Fruit fly (Drosophila melanogaster): ENCODE data around the gene Ccp84Aa.

The Ccp84Aa gene

dm6 chr3R:6708858-6709257 lies 5.0 kb downstream of the Ccp84Aa start:
- no peak for TF ChIP-seq insv (optimal IDR thresholded peaks at IDR 0.05)
- no peak for TF ChIP-seq psq (optimal IDR thresholded peaks at IDR 0.05)
- no peak for TF ChIP-seq h (optimal IDR thresholded peaks at IDR 0.05)
- no peak for TF ChIP-seq Myc (optimal IDR thresholded peaks at IDR 0.05)
- no peak for TF ChIP-seq ttk (optimal IDR thresholded peaks at IDR 0.05)
- no peak for TF ChIP-seq Sin3A (optimal IDR thresholded peaks at IDR 0.05)

- TF ChIP-seq insv (optimal IDR thresholded peaks at IDR 0.05), result no peak
- no peak for TF ChIP-seq Sin3A (optimal IDR thresholded peaks at IDR 0.05)
- TF ChIP-seq h (optimal IDR thresholded peaks at IDR 0.05), result no peak
- no peak for TF ChIP-seq psq (optimal IDR thresholded peaks at IDR 0.05)
- TF ChIP-seq ttk (optimal IDR thresholded peaks at IDR 0.05), result no peak
- no peak for TF ChIP-seq Myc (optimal IDR thresholded peaks at IDR 0.05)
These were observed 19.8 kb downstream of the Ccp84Aa start for dm6 chr3R:6723537-6724171.

dm6 chr3R:6726119-6726518 lies 22.2 kb downstream of the Ccp84Aa start:
- TF ChIP-seq Sin3A (optimal IDR thresholded peaks at IDR 0.05) (no peak), insv (optimal IDR thresholded peaks at IDR 0.05) (no peak)

- no peak for TF ChIP-seq Sin3A (optimal IDR thresholded peaks at IDR 0.05)
- TF ChIP-seq ttk (optimal IDR thresholded peaks at IDR 0.05), result no peak
- no peak for TF ChIP-seq psq (optimal IDR thresholded peaks at IDR 0.05)
- TF ChIP-seq h (optimal IDR thresholded peaks at IDR 0.05), result no peak
These were observed 31.8 kb downstream of the Ccp84Aa start for dm6 chr3R:6735722-6736121.

- TF ChIP-seq Sin3A (optimal IDR thresholded peaks at IDR 0.05), result no peak
- TF ChIP-seq insv (optimal IDR thresholded peaks at IDR 0.05), result no peak
- TF ChIP-seq ttk (optimal IDR thresholded peaks at IDR 0.05), result no peak
- TF ChIP-seq Myc (optimal IDR thresholded peaks at IDR 0.05), result no peak
- no peak for TF ChIP-seq psq (optimal IDR thresholded peaks at IDR 0.05)
- no peak for TF ChIP-seq h (optimal IDR thresholded peaks at IDR 0.05)
These were observed 37.6 kb downstream of the Ccp84Aa start for dm6 chr3R:6741400-6741959.

- TF ChIP-seq Myc (optimal IDR thresholded peaks at IDR 0.05), result no peak
- TF ChIP-seq ttk (optimal IDR thresholded peaks at IDR 0.05), result no peak
- no peak for TF ChIP-seq insv (optimal IDR thresholded peaks at IDR 0.05)
- TF ChIP-seq h (optimal IDR thresholded peaks at IDR 0.05), result no peak
- TF ChIP-seq psq (optimal IDR thresholded peaks at IDR 0.05), result no peak
- TF ChIP-seq Sin3A (optimal IDR thresholded peaks at IDR 0.05), result no peak
These were observed 38.1 kb downstream of the Ccp84Aa start, which contains the start of gene pb for dm6 chr3R:6741983-6742382. pb (minus strand) TSS chr3R:6742063.

dm6 chr3R:6744036-6744435 lies 40.2 kb downstream of the Ccp84Aa start, which contains the start of gene zen2:
zen2 (minus strand) TSS chr3R:6744136.
- TF ChIP-seq Sin3A (optimal IDR thresholded peaks at IDR 0.05) (no peak), Myc (optimal IDR thresholded peaks at IDR 0.05) (no peak), psq (optimal IDR thresholded peaks at IDR 0.05) (no peak), h (optimal IDR thresholded peaks at IDR 0.05) (no peak), ttk (optimal IDR thresholded peaks at IDR 0.05) (no peak), insv (optimal IDR thresholded peaks at IDR 0.05) (no peak)

- TF ChIP-seq h (optimal IDR thresholded peaks at IDR 0.05) (no peak), ttk (optimal IDR thresholded peaks at IDR 0.05) (no peak), insv (optimal IDR thresholded peaks at IDR 0.05) (no peak), Sin3A (optimal IDR thresholded peaks at IDR 0.05) (no peak)
These were observed 42.3 kb downstream of the Ccp84Aa start for dm6 chr3R:6746212-6746611.

- no peak for TF ChIP-seq Sin3A (optimal IDR thresholded peaks at IDR 0.05)
- TF ChIP-seq insv (optimal IDR thresholded peaks at IDR 0.05), result no peak
- TF ChIP-seq h (optimal IDR thresholded peaks at IDR 0.05), result no peak
- no peak for TF ChIP-seq Myc (optimal IDR thresholded peaks at IDR 0.05)
- TF ChIP-seq psq (optimal IDR thresholded peaks at IDR 0.05), result no peak
- no peak for TF ChIP-seq ttk (optimal IDR thresholded peaks at IDR 0.05)
These were observed 44.0 kb downstream of the Ccp84Aa start, which contains the start of gene CG34297 for dm6 chr3R:6747907-6748306. CG34297 (minus strand) TSS chr3R:6748007.

- TF ChIP-seq insv (optimal IDR thresholded peaks at IDR 0.05) (no peak), Sin3A (optimal IDR thresholded peaks at IDR 0.05) (no peak), ttk (optimal IDR thresholded peaks at IDR 0.05) (no peak), Myc (optimal IDR thresholded peaks at IDR 0.05) (no peak), h (optimal IDR thresholded peaks at IDR 0.05) (no peak), psq (optimal IDR thresholded peaks at IDR 0.05) (no peak)
These were observed 47.7 kb downstream of the Ccp84Aa start for dm6 chr3R:6751467-6752155.

All from Kc167 (cell line).